Worm (Caenorhabditis elegans): Measurements from ENCODE around the gene tdc-1.

DNA sequence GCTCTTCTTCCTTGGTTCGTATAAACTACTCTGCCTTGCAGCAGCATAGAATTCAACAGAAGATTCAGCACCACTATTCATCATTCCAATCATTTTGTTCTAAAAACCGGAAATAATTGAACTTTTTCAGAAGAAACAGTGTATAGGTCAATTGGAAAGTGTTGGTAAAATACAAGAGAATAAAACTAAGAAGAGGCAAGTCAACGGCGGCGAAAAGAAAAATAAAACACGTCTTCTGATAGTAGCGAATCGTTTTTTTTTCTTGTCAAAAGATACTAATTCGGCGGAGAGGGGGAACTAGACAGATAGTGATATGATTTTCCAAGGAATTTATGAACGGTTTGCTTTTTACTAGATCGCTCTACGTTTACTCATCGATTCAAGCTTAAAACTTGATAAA lies 11.4 kb upstream of the tdc-1 start, which contains the start of gene F35C11.6:
- TF ChIP-seq unc-39 (tag; optimal IDR thresholded peaks at IDR 0.05) (no peak), lsy-2 (tag; optimal IDR thresholded peaks at IDR 0.05) (no peak), blmp-1 (tag; optimal IDR thresholded peaks at IDR 0.05) (no peak), nhr-12 (tag; optimal IDR thresholded peaks at IDR 0.05) (no peak), ceh-43 (GFP tag; optimal IDR thresholded peaks at IDR 0.05) (no peak), elt-1 (tag; optimal IDR thresholded peaks at IDR 0.05; ENCODE audit: borderline replicate concordance, insufficient read depth) (no peak), nhr-76 (tag; optimal IDR thresholded peaks at IDR 0.05) (no peak), pha-4 (tag; optimal IDR thresholded peaks at IDR 0.05) (no peak)

Data from whole organism, mixed stage, embryonic.